Worm (Caenorhabditis elegans) whole organism, L4/young adult: Measurements from ENCODE around the gene Y113G7B.11.

Experiments used
- W03F9.2 ChIP-seq: fragments of 150-350 bp; optimal IDR thresholded peaks from 2 replicates; lab custom pipeline; 2014; ENCODE audit warnings: missing biosample characterization, missing genetic modification characterization
- dao-5 ChIP-seq: sonication (generic microtip); optimal IDR thresholded peaks from 2 replicates; lab custom pipeline; 2016; ENCODE audit warnings: missing genotype, missing genetic modification characterization, moderate library complexity, missing compliant biosample characterization

DNA sequence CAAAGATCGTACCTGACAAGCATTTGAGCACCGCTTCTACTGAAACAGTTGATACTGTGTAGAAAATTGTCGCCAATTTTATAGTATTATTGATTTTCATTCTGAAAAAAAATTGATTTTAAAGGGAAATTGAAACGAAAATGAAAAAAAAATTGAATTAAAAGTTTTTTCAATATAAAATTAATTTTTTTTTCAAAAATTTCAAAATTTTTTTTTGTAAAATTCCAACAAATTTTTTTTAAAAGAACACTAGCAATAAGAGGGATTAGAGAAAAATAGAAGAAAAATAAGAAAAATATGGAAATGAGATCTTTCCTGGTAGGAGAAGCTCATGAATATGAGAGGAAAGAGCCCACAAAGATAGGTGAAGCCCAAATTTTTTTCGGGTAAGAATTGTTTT, at the start of gene Y113G7B.11:
- no peak for TF ChIP-seq dao-5 (tag; lab: Kevin White, UChicago)
- no peak for TF ChIP-seq W03F9.2 (tag; lab: Kevin White, UChicago)
